Fruit fly (Drosophila melanogaster): ENCODE data around the gene Polr1D.

- TF ChIP-seq cic (GFP tag; optimal IDR thresholded peaks at IDR 0.05) (no peak), CG14711 (tag; optimal IDR thresholded peaks at IDR 0.05) (no peak), ovo (GFP tag; optimal IDR thresholded peaks at IDR 0.05) (no peak), CG12768 (GFP tag; optimal IDR thresholded peaks at IDR 0.05) (no peak), CG5204 (GFP tag; optimal IDR thresholded peaks at IDR 0.05) (no peak), kay (GFP tag; ENCODE audit: borderline replicate concordance) (no peak), bab1 (GFP tag; optimal IDR thresholded peaks at IDR 0.05) (no peak), Crg-1 (GFP tag; optimal IDR thresholded peaks at IDR 0.05) (no peak)
These were observed 30.6 kb downstream of the Polr1D start for dm6 chr2L:19104383-19104782.
